Fruit fly (Drosophila melanogaster): Measurements from ENCODE around the gene mthl11.

mthl11 gene

DNA sequence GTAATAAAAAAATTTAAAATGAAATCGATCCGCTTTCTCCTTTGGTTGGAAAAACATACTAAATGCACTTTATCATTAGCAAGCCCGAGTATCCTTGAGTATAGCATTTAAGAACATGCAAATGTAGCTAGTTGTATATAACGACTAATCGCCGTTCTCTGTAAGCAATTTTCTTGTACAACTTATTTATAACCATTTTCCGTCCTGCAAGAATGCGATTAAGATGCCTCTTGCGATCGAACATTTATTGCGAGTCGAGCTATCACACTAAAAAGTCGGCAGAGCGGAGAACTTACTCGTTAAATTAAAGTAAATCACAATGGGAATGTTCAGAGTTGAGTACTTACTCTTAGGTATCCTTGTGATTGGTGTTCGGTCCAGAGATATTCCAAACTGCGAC, at the start of gene mthl11:
Gene mthl11, plus strand, starts transcription at position 301 of the 400 bp plus-strand sequence.
- no peak for TF ChIP-seq pan (optimal IDR thresholded peaks at IDR 0.05)
- no peak for TF ChIP-seq CG9705 (GFP tag; optimal IDR thresholded peaks at IDR 0.05)
- TF ChIP-seq rgr (GFP tag; optimal IDR thresholded peaks at IDR 0.05): no peak
- TF ChIP-seq lola (GFP tag; optimal IDR thresholded peaks at IDR 0.05): no peak
- no peak for TF ChIP-seq fru (GFP tag; optimal IDR thresholded peaks at IDR 0.05)
- no peak for TF ChIP-seq Mio (GFP tag; optimal IDR thresholded peaks at IDR 0.05)
- TF ChIP-seq Jra (GFP tag; optimal IDR thresholded peaks at IDR 0.05): no peak
- no peak for TF ChIP-seq Sp1 (GFP tag; optimal IDR thresholded peaks at IDR 0.05)
- no peak for TF ChIP-seq dsf (GFP tag; optimal IDR thresholded peaks at IDR 0.05; ENCODE audit: borderline replicate concordance)
- no peak for TF ChIP-seq HLH106 (tag; optimal IDR thresholded peaks at IDR 0.05)
- no peak for TF ChIP-seq Rel (GFP tag; optimal IDR thresholded peaks at IDR 0.05)
- no peak for TF ChIP-seq Rel (tag; optimal IDR thresholded peaks at IDR 0.05)
- no peak for TF ChIP-seq tai (GFP tag; optimal IDR thresholded peaks at IDR 0.05)
- no peak for TF ChIP-seq ey (GFP tag; optimal IDR thresholded peaks at IDR 0.05)
- no peak for TF ChIP-seq Myc (optimal IDR thresholded peaks at IDR 0.05)
- no peak for TF ChIP-seq woc (GFP tag; optimal IDR thresholded peaks at IDR 0.05)
- no peak for TF ChIP-seq Abd-B (GFP tag; optimal IDR thresholded peaks at IDR 0.05)

DNA sequence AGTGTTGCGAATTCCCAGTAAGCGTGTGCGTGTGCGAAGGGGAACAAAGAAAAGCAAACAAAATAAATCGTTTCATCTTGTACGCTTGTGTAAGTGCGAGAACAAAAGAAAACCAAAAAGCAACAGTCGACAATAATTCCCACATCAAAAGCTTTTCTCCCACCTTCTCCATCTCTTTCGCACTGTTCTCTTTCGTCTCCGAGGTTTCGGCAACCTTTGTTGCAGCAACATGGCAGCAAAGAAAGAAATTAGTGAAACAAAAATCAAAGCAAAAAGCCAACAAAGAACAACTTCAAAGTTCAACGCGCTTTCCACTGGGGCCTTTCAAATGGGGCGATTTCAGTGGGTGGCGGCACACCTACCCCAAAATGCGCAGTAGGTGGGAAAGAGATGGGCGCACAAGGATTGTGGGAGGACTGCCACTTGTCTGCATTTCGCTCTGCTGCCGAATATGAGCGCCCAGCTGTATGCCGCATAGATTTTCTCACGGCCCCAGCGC, 48.8 kb upstream of the mthl11 start:
- peak; percentile 87 for TF ChIP-seq CrebA (GFP tag; optimal IDR thresholded peaks at IDR 0.05; ENCODE audit: borderline replicate concordance)
- TF ChIP-seq Hnf4 (GFP tag; optimal IDR thresholded peaks at IDR 0.05): peak; percentile 19
- TF ChIP-seq Rel (GFP tag; optimal IDR thresholded peaks at IDR 0.05): peak; percentile 81
- peak; percentile 81 for TF ChIP-seq Rel (tag; optimal IDR thresholded peaks at IDR 0.05)
- TF ChIP-seq CG32264 (GFP tag; optimal IDR thresholded peaks at IDR 0.05): peak; percentile 22
- TF ChIP-seq Dfd (GFP tag; optimal IDR thresholded peaks at IDR 0.05): no peak
- TF ChIP-seq Sp1 (GFP tag; optimal IDR thresholded peaks at IDR 0.05): peak; percentile 93
- peak; percentile 65 for TF ChIP-seq CG9705 (GFP tag; optimal IDR thresholded peaks at IDR 0.05)
- peak; percentile 76 for TF ChIP-seq sage (GFP tag; optimal IDR thresholded peaks at IDR 0.05)
- TF ChIP-seq foxo (GFP tag; optimal IDR thresholded peaks at IDR 0.05): peak in 1 of 2 experiments; percentile 68
- TF ChIP-seq psq (GFP tag; optimal IDR thresholded peaks at IDR 0.05): peak; percentile 72
- TF ChIP-seq jim (GFP tag; optimal IDR thresholded peaks at IDR 0.05): peak; percentile 55
- TF ChIP-seq dl (GFP tag; optimal IDR thresholded peaks at IDR 0.05; ENCODE audit: insufficient read depth in 1 of 2, partially characterized antibody in 2 of 2): no peak
- TF ChIP-seq OdsH (GFP tag; optimal IDR thresholded peaks at IDR 0.05): no peak

DNA sequence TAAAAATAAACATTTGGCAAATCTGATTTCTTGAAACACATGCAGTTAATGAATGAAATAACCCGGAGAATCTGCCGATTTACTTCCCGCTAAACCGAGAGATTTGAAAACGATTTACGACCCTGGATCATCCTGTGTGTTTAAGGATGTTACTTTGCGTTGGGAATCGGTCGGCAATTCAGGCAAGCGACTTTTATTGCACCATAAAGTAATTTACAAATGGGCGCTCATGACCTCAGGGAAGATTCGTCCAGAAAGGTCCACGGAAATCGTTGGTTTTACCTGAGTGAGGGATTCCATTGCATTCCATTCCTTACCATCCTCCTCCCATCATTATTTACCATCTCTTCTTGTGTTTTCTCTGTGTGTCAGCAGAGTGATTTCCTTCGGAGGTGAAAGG, 48.0 kb upstream of the mthl11 start:
- no peak for TF ChIP-seq OdsH (GFP tag; optimal IDR thresholded peaks at IDR 0.05)
- no peak for TF ChIP-seq CG9705 (GFP tag; optimal IDR thresholded peaks at IDR 0.05)
- TF ChIP-seq HLH106 (tag; optimal IDR thresholded peaks at IDR 0.05): no peak
- no peak for TF ChIP-seq sv (GFP tag; optimal IDR thresholded peaks at IDR 0.05)
- TF ChIP-seq psq (GFP tag; optimal IDR thresholded peaks at IDR 0.05): peak; percentile 1
- TF ChIP-seq fru (GFP tag; optimal IDR thresholded peaks at IDR 0.05): peak; percentile 41
- TF ChIP-seq CrebA (GFP tag; optimal IDR thresholded peaks at IDR 0.05; ENCODE audit: borderline replicate concordance): no peak
- no peak for TF ChIP-seq woc (GFP tag; optimal IDR thresholded peaks at IDR 0.05)
- TF ChIP-seq Dfd (GFP tag; optimal IDR thresholded peaks at IDR 0.05): no peak
- no peak for TF ChIP-seq Rel (GFP tag; optimal IDR thresholded peaks at IDR 0.05)
- no peak for TF ChIP-seq Rel (tag; optimal IDR thresholded peaks at IDR 0.05)
- TF ChIP-seq jim (GFP tag; optimal IDR thresholded peaks at IDR 0.05): no peak

DNA sequence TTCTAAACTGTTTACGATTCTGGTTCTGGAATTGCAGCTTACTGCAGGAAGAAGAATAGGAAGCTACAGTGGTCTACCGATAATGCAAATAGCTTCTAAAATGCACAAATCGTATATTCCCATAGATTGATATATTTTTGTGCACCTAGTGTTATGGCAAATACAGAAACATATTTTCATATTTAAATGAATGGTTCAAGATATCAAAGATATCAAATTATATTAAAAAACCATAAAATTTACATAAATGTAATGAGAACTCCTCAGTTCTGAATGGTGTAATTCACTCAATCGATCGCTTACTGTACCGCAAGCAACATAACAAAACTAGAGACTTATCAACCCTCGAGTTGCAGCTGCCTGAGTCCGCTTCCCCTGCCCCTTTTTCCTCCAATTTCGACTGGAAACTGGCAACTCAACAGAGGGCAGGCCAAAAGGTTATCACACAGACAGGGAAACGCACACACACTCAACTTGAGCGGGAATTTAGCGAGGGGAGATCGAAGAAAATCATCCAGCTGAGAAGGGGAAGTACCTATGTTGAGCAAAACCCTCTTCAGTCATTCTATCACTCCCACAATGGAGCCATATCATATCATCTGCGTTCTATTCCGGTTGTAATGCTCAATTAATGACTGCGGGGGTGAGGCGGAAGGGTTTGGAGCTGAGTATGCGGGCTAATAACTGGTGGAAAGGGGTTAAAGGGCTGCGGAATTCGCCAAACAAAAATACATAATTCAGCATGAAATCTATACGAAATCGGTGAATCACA, 46.7 kb upstream of the mthl11 start:
- TF ChIP-seq CG9705 (GFP tag; optimal IDR thresholded peaks at IDR 0.05) (no peak), jim (GFP tag; optimal IDR thresholded peaks at IDR 0.05) (no peak), sage (GFP tag; optimal IDR thresholded peaks at IDR 0.05) (no peak), dsf (GFP tag; optimal IDR thresholded peaks at IDR 0.05; ENCODE audit: borderline replicate concordance) (no peak), N (GFP tag; optimal IDR thresholded peaks at IDR 0.05) (no peak), foxo (GFP tag; optimal IDR thresholded peaks at IDR 0.05) (peak in 1 of 2 experiments; percentile 44), Dfd (GFP tag; optimal IDR thresholded peaks at IDR 0.05) (no peak), Myc (optimal IDR thresholded peaks at IDR 0.05) (no peak), Abd-B (GFP tag; optimal IDR thresholded peaks at IDR 0.05) (no peak), lola (GFP tag; optimal IDR thresholded peaks at IDR 0.05) (no peak), Hnf4 (GFP tag; optimal IDR thresholded peaks at IDR 0.05) (no peak), Rel (GFP tag; optimal IDR thresholded peaks at IDR 0.05) (no peak), Rel (tag; optimal IDR thresholded peaks at IDR 0.05) (peak; percentile 24), Vsx2 (GFP tag; optimal IDR thresholded peaks at IDR 0.05; ENCODE audit: partially characterized antibody) (no peak), CG32264 (GFP tag; optimal IDR thresholded peaks at IDR 0.05) (no peak), GATAd (GFP tag; optimal IDR thresholded peaks at IDR 0.05) (no peak), pan (optimal IDR thresholded peaks at IDR 0.05) (no peak), Mio (GFP tag; optimal IDR thresholded peaks at IDR 0.05) (no peak), sv (GFP tag; optimal IDR thresholded peaks at IDR 0.05) (no peak), br (GFP tag; optimal IDR thresholded peaks at IDR 0.05) (no peak), woc (GFP tag; optimal IDR thresholded peaks at IDR 0.05) (peak; percentile 2), Jra (GFP tag; optimal IDR thresholded peaks at IDR 0.05) (no peak), OdsH (GFP tag; optimal IDR thresholded peaks at IDR 0.05) (peak; percentile 16), Hr78 (GFP tag; optimal IDR thresholded peaks at IDR 0.05) (no peak), Sp1 (GFP tag; optimal IDR thresholded peaks at IDR 0.05) (peak; percentile 3), h (GFP tag; optimal IDR thresholded peaks at IDR 0.05) (peak; percentile 41), rgr (GFP tag; optimal IDR thresholded peaks at IDR 0.05) (no peak), dl (GFP tag; optimal IDR thresholded peaks at IDR 0.05; ENCODE audit: insufficient read depth in 1 of 2, partially characterized antibody in 2 of 2) (no peak), psq (GFP tag; optimal IDR thresholded peaks at IDR 0.05) (peak; percentile 12), dmrt93B (GFP tag; optimal IDR thresholded peaks at IDR 0.05) (no peak), usp (GFP tag; optimal IDR thresholded peaks at IDR 0.05) (no peak), Hr83 (GFP tag; optimal IDR thresholded peaks at IDR 0.05; ENCODE audit: poor library complexity, severe bottlenecking) (no peak), CrebA (GFP tag; optimal IDR thresholded peaks at IDR 0.05; ENCODE audit: borderline replicate concordance) (no peak)
